Worm (Caenorhabditis elegans): ENCODE data around the gene scl-6.

The scl-6 gene

ce11 chrIV:13027801-13028641 lies 40.5 kb upstream of the scl-6 start:
- no peak for TF ChIP-seq zip-8 (tag; optimal IDR thresholded peaks at IDR 0.05)
- peak; percentile 62 for TF ChIP-seq mls-2 (tag; optimal IDR thresholded peaks at IDR 0.05)
- no peak for TF ChIP-seq lsy-2 (tag; optimal IDR thresholded peaks at IDR 0.05)
- no peak for TF ChIP-seq bed-3 (GFP tag; optimal IDR thresholded peaks at IDR 0.05)
- no peak for TF ChIP-seq pha-4 (tag; optimal IDR thresholded peaks at IDR 0.05)
- TF ChIP-seq ztf-11 (tag; optimal IDR thresholded peaks at IDR 0.05): no peak
- TF ChIP-seq sptf-1 (tag; optimal IDR thresholded peaks at IDR 0.05): no peak
- no peak for TF ChIP-seq ceh-39 (tag; optimal IDR thresholded peaks at IDR 0.05)
- TF ChIP-seq blmp-1 (tag; optimal IDR thresholded peaks at IDR 0.05): no peak
- no peak for TF ChIP-seq snpc-4 (tag; optimal IDR thresholded peaks at IDR 0.05)
- peak; percentile 75 for TF ChIP-seq ces-1 (GFP tag; optimal IDR thresholded peaks at IDR 0.05)
- no peak for TF ChIP-seq M03D4.4 (tag; optimal IDR thresholded peaks at IDR 0.05)
- TF ChIP-seq unc-62 (GFP tag; optimal IDR thresholded peaks at IDR 0.05): peak; percentile 10
- TF ChIP-seq mep-1 (tag; optimal IDR thresholded peaks at IDR 0.05): no peak
- no peak for TF ChIP-seq ham-2 (GFP tag; optimal IDR thresholded peaks at IDR 0.05)
- no peak for TF ChIP-seq nhr-28 (tag; optimal IDR thresholded peaks at IDR 0.05)
- no peak for TF ChIP-seq drap-1 (GFP tag; optimal IDR thresholded peaks at IDR 0.05)
- no peak for TF ChIP-seq nhr-76 (tag; optimal IDR thresholded peaks at IDR 0.05)
- TF ChIP-seq mab-5 (tag; optimal IDR thresholded peaks at IDR 0.05): no peak
- TF ChIP-seq nhr-237 (tag; optimal IDR thresholded peaks at IDR 0.05): no peak
- no peak for TF ChIP-seq lin-13 (tag; optimal IDR thresholded peaks at IDR 0.05)
- no peak for TF ChIP-seq lin-32 (GFP tag; optimal IDR thresholded peaks at IDR 0.05)

- TF ChIP-seq ham-2 (GFP tag; optimal IDR thresholded peaks at IDR 0.05): peak; percentile 2
- TF ChIP-seq unc-39 (tag; optimal IDR thresholded peaks at IDR 0.05): peak; percentile 93
- TF ChIP-seq ztf-11 (tag; optimal IDR thresholded peaks at IDR 0.05): no peak
These were observed 39.5 kb upstream of the scl-6 start for ce11 chrIV:13028746-13029673.

DNA sequence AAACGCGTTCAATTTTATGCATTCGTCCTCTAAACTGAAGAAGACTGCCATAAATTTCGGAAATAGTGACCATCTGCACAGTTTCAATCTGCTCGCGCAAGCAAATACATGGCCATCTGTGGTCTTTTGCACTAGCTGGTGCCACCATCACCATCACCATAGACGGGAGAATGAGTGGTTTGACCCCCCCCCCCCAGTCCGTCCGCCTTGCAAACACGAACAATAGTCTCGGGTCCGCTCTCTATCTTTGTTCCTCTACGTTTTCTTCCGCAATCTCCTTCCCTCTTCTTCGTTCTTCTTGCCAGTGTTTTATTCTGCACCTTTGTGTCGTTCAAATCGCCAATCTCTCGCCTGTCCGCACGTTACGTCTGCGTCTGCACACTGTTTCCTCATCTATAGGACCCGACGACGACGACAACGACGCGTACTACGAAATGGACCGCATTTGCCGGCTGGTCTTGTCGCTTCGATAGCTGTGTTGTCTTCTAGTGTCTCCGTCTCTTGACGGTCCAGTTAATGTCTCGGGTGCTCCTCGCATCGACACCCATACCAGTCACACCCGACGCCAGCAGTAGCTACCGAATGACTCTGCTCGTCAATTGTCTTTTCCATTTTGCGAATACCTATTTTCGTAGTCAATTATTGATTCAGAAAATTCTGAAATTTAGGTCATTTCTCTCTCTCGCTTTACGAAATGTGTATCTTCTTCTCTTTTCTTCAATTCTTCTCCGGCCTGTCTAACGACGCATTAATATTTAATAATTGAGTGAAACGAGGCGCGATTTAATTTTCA lies 38.7 kb upstream of the scl-6 start:
- TF ChIP-seq lsy-2 (tag; optimal IDR thresholded peaks at IDR 0.05) (no peak), M03D4.4 (tag; optimal IDR thresholded peaks at IDR 0.05) (peak; percentile 9), elt-3 (tag; optimal IDR thresholded peaks at IDR 0.05) (no peak), bed-3 (GFP tag; optimal IDR thresholded peaks at IDR 0.05) (no peak), zip-8 (tag; optimal IDR thresholded peaks at IDR 0.05) (no peak), mls-2 (tag; optimal IDR thresholded peaks at IDR 0.05) (peak; percentile 46), ces-1 (GFP tag; optimal IDR thresholded peaks at IDR 0.05) (peak; percentile 46), nhr-12 (tag; optimal IDR thresholded peaks at IDR 0.05) (peak; percentile 43), pha-4 (tag; optimal IDR thresholded peaks at IDR 0.05) (no peak), tbx-8 (GFP tag; optimal IDR thresholded peaks at IDR 0.05) (no peak), drap-1 (GFP tag; optimal IDR thresholded peaks at IDR 0.05) (peak; percentile 40), lin-13 (tag; optimal IDR thresholded peaks at IDR 0.05) (peak; percentile 22), nhr-2 (tag; optimal IDR thresholded peaks at IDR 0.05) (peak; percentile 20), hlh-1 (tag; optimal IDR thresholded peaks at IDR 0.05) (peak; percentile 18), mep-1 (tag; optimal IDR thresholded peaks at IDR 0.05) (no peak), ceh-39 (tag; optimal IDR thresholded peaks at IDR 0.05) (peak; percentile 1), sptf-1 (tag; optimal IDR thresholded peaks at IDR 0.05) (peak; percentile 45), ceh-83 (GFP tag; optimal IDR thresholded peaks at IDR 0.05) (peak; percentile 60), blmp-1 (tag; optimal IDR thresholded peaks at IDR 0.05) (no peak), lin-32 (GFP tag; optimal IDR thresholded peaks at IDR 0.05) (peak; percentile 73), ham-2 (GFP tag; optimal IDR thresholded peaks at IDR 0.05) (peak; percentile 60), cnd-1 (tag; optimal IDR thresholded peaks at IDR 0.05) (peak; percentile 93), unc-120 (tag; optimal IDR thresholded peaks at IDR 0.05; ENCODE audit: poor library complexity, severe bottlenecking) (peak; percentile 48), ztf-11 (tag; optimal IDR thresholded peaks at IDR 0.05) (no peak), sem-2 (GFP tag; optimal IDR thresholded peaks at IDR 0.05) (no peak), unc-62 (GFP tag; optimal IDR thresholded peaks at IDR 0.05) (peak; percentile 50)
